Fruit fly (Drosophila melanogaster): ENCODE results near the gene CG34447.

DNA sequence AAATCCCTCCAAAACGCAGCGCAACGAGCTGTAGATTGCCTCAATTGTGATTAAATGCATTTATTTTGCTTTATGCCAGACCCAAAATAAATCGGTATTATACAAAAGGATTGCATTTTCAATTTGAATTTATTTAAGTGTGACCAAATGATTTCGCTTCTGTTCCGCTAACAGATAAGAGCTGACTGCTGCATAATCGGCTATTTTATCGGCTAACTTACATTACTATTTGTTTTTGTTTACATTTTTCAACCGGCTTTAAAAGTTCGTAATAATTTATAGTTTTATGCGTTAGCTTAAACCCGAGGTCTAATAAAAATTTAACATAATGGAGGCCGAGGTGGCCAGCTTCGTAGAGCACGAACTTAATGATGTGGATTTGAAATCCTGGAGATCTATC is 36.8 kb downstream of the CG34447 start, which contains the start of gene PIG-Wa:
- TF ChIP-seq dac (GFP tag; optimal IDR thresholded peaks at IDR 0.05) (no peak), CG11762 (GFP tag; optimal IDR thresholded peaks at IDR 0.05; ENCODE audit: insufficient read depth) (no peak), Hr38 (GFP tag; optimal IDR thresholded peaks at IDR 0.05) (no peak), CG6276 (GFP tag; optimal IDR thresholded peaks at IDR 0.05) (no peak), fd85E (GFP tag; optimal IDR thresholded peaks at IDR 0.05) (no peak), acj6 (GFP tag; optimal IDR thresholded peaks at IDR 0.05) (no peak), CG6854 (GFP tag; optimal IDR thresholded peaks at IDR 0.05) (no peak), Sox15 (GFP tag; optimal IDR thresholded peaks at IDR 0.05) (no peak)
